Worm (Caenorhabditis elegans) whole organism, early embryonic: ENCODE results near the gene frm-8.

Experiments used
- B0310.2 ChIP-seq: sonication (generic microtip); optimal IDR thresholded peaks from 2 replicates; lab custom pipeline; 2016; ENCODE audit warnings: mild to moderate bottlenecking, missing genetic modification characterization, missing compliant biosample characterization
- F13C5.2 ChIP-seq: sonication (generic microtip); optimal IDR thresholded peaks from 2 replicates; lab custom pipeline; 2017; ENCODE audit warnings: mild to moderate bottlenecking, missing genetic modification characterization, inconsistent platforms, missing compliant biosample characterization
- aly-1 ChIP-seq: sonication (generic microtip); optimal IDR thresholded peaks from 2 replicates; lab custom pipeline; 2016; ENCODE audit warnings: missing genetic modification characterization, missing compliant biosample characterization
- ama-1 ChIP-seq: fragments of 150-350 bp; optimal IDR thresholded peaks from 2 replicates; lab custom pipeline; 2014
- ceh-13 ChIP-seq: fragments of 200-800 bp; sonication (Bioruptor generic); optimal IDR thresholded peaks from 2 replicates; lab custom pipeline; 2018; ENCODE audit warnings: mild to moderate bottlenecking, missing genetic modification characterization, missing compliant biosample characterization
- ceh-36 ChIP-seq: sonication (generic microtip); optimal IDR thresholded peaks from 2 replicates; lab custom pipeline; 2016; ENCODE audit warnings: missing genetic modification characterization, inconsistent platforms, missing compliant biosample characterization
- ets-7 ChIP-seq: sonication (generic microtip); optimal IDR thresholded peaks from 2 replicates; lab custom pipeline; 2016; ENCODE audit warnings: missing genotype, missing genetic modification characterization, missing compliant biosample characterization
- flt-1 ChIP-seq: fragments of 200-800 bp; sonication (Bioruptor generic); IDR thresholded peaks from 2 replicates; pipeline ENCODE4 v1.3.6; 2022; ENCODE audit warnings: missing genetic modification characterization, missing compliant biosample characterization
- hmbx-1 ChIP-seq: sonication (generic microtip); optimal IDR thresholded peaks from 2 replicates; lab custom pipeline; 2016; ENCODE audit warnings: mild to moderate bottlenecking, missing genetic modification characterization, missing compliant biosample characterization
- hmg-4 ChIP-seq: fragments of 200-800 bp; sonication (Bioruptor generic); optimal IDR thresholded peaks from 2 replicates; lab custom pipeline; 2018; ENCODE audit warnings: mild to moderate bottlenecking, missing genetic modification characterization, missing compliant biosample characterization
- hnd-1 ChIP-seq: sonication (generic microtip); optimal IDR thresholded peaks from 2 replicates; lab custom pipeline; 2016; ENCODE audit warnings: missing genetic modification characterization, missing compliant biosample characterization
- pes-1 ChIP-seq: fragments of 200-800 bp; sonication (Bioruptor generic); IDR thresholded peaks from 2 replicates; pipeline ENCODE4 v1.3.6; 2022; ENCODE audit warnings: missing genetic modification reagents, missing genetic modification characterization, missing compliant biosample characterization
- scrt-1 ChIP-seq: fragments of 200-800 bp; sonication (Bioruptor generic); IDR thresholded peaks from 2 replicates; pipeline ENCODE4 v1.3.6; 2022; ENCODE audit warnings: missing genetic modification characterization, missing compliant biosample characterization
- sea-1 ChIP-seq: fragments of 200-800 bp; sonication (Bioruptor generic); conservative IDR thresholded peaks from 2 replicates; pipeline ENCODE4 v1.3.6; 2022; ENCODE audit warnings: missing genetic modification characterization, missing compliant biosample characterization
- tbx-11 ChIP-seq: fragments of 200-800 bp; sonication (Bioruptor generic); IDR thresholded peaks from 2 replicates; pipeline ENCODE4 v1.3.6; 2022; ENCODE audit warnings: missing genetic modification characterization, missing compliant biosample characterization
- tbx-37 ChIP-seq: fragments of 200-800 bp; sonication (Bioruptor generic); conservative IDR thresholded peaks from 2 replicates; pipeline ENCODE4 v1.3.6; 2022; ENCODE audit warnings: missing genetic modification reagents, missing genetic modification characterization, missing compliant biosample characterization
- tra-4 ChIP-seq: sonication (generic microtip); optimal IDR thresholded peaks from 2 replicates; lab custom pipeline; 2017; ENCODE audit warnings: missing genetic modification characterization, missing compliant biosample characterization

frm-8 gene

DNA sequence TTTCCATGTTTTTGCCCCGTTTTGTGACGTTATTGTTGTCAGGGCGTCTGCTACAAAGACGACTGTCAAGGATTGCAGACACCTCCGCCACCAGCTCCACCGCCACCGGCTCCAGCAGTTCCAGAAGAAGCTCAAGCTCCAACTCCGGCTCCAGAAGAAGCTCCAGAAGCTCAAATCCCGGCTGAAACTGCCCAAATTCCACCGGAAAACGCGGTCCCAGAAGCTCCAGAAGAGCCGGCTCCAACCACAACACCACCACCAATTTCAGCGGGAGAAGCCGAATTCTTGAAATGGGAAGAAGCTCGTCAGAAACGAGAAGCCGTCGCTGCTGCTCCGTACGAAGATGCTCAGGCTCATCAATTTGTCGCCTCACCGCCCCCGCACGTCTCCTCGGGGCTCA lies 42.2 kb downstream of the frm-8 start:
- no peak for TF ChIP-seq scrt-1 (GFP tag; lab: Robert Waterston, UW)
- no peak for TF ChIP-seq ceh-13 (GFP tag; lab: Kevin White, UChicago)
- TF ChIP-seq aly-1 = no peak
- no peak for TF ChIP-seq sea-1
- no peak for TF ChIP-seq ets-7 (tag; lab: Kevin White, UChicago)
- no peak for TF ChIP-seq B0310.2 (tag; lab: Kevin White, UChicago)
- no peak for TF ChIP-seq hmbx-1 (tag; lab: Kevin White, UChicago)
- TF ChIP-seq pes-1 (GFP tag; lab: Robert Waterston, UW) = no peak
- no peak for TF ChIP-seq tbx-11
- TF ChIP-seq tbx-37 (GFP tag; lab: Robert Waterston, UW) = no peak
- no peak for TF ChIP-seq ama-1
- no peak for TF ChIP-seq ceh-36 (tag; lab: Kevin White, UChicago)
- TF ChIP-seq hnd-1 = no peak
- no peak for TF ChIP-seq F13C5.2 (tag; lab: Kevin White, UChicago)

DNA sequence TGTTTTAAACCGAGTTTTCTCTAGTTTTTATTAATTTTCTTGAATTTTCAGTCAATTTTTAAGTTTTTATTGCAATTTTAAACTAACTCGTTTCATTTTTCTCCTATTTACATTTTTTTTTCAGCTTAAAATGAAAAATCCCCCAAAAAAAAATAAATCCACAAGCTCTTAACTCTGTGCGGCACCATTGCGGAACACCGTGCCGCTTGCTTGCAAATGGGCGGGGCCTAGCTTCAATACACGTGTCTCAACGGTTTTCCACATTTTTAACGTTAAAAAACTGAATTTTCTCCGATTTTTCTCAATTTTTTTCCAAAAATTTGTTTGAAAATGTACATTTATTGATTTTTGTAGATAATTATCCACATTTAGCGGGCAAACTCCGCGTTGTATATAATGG lies 44.0 kb downstream of the frm-8 start, which contains the start of gene R148.3:
Gene R148.3, plus strand, starts transcription at position 347 of the 400 bp plus-strand sequence.
- TF ChIP-seq aly-1 (peak; percentile 68), hmg-4 (peak; percentile 44), flt-1 (GFP tag; lab: Robert Waterston, UW) (peak; percentile 69; the same call in 1 of the 2 replicates), hnd-1 (peak; percentile 64), tbx-37 (GFP tag; lab: Robert Waterston, UW) (peak; percentile 76), ama-1 (no peak), ceh-36 (tag; lab: Kevin White, UChicago) (peak; percentile 94), tra-4 (tag; lab: Kevin White, UChicago) (peak; percentile 73), ceh-13 (GFP tag; lab: Kevin White, UChicago) (peak; percentile 63), ets-7 (tag; lab: Kevin White, UChicago) (peak; percentile 56), pes-1 (GFP tag; lab: Robert Waterston, UW) (peak; percentile 82), sea-1 (peak; percentile 80; the same call in 1 of the 2 replicates), scrt-1 (GFP tag; lab: Robert Waterston, UW) (peak; percentile 82), tbx-11 (peak; percentile 73), hmbx-1 (tag; lab: Kevin White, UChicago) (peak; percentile 32), F13C5.2 (tag; lab: Kevin White, UChicago) (peak; percentile 86), B0310.2 (tag; lab: Kevin White, UChicago) (peak; percentile 58)

DNA sequence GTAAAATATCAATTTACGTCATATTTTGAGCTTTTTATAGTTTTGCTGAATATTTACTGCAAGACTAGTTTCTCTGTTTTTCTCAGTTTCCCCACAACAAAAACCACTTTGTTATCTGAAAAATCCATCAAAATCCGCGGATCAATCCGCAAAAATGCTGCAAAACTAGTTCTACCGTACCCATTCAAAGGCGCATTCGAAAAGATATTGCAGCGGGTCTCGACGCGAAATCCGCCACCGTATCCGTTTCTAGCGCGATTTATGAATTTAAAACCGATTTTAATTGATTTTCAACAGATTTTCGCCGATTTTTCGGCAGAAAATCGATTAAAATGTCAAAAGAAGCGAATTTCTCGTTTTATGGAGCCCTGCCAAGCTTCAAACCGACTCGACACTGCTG lies 47.6 kb downstream of the frm-8 start, which contains the start of gene R148.4:
Gene R148.4, plus strand, starts transcription at position 211 of the 400 bp plus-strand sequence.
- TF ChIP-seq ets-7 (tag; lab: Kevin White, UChicago) = no peak
- no peak for TF ChIP-seq hmbx-1 (tag; lab: Kevin White, UChicago)
- no peak for TF ChIP-seq hmg-4
- peak; percentile 35 for TF ChIP-seq B0310.2 (tag; lab: Kevin White, UChicago)

DNA sequence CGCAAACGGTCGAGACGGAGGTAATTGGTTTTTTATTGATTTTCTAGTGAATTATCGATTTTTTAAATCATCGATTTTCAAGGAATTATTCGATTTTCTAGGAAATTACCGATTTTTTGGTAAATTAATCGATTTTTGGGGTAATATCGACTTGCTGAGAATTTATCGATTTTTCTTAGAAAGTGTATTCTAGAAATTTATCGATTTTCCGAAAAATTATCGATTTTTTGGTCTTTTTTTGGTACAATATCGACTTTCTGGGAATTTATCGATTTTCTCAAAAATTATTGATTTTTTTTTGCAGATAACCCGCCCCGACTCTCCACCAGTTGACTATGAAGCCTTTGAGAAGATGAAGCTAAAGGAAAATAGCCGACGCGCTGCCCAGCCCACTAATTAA lies 48.4 kb downstream of the frm-8 start:
- TF ChIP-seq pes-1 (GFP tag; lab: Robert Waterston, UW) (no peak), ama-1 (no peak), hnd-1 (no peak), hmbx-1 (tag; lab: Kevin White, UChicago) (no peak), tbx-37 (GFP tag; lab: Robert Waterston, UW) (no peak), sea-1 (no peak), flt-1 (GFP tag; lab: Robert Waterston, UW) (no peak), tra-4 (tag; lab: Kevin White, UChicago) (no peak)

DNA sequence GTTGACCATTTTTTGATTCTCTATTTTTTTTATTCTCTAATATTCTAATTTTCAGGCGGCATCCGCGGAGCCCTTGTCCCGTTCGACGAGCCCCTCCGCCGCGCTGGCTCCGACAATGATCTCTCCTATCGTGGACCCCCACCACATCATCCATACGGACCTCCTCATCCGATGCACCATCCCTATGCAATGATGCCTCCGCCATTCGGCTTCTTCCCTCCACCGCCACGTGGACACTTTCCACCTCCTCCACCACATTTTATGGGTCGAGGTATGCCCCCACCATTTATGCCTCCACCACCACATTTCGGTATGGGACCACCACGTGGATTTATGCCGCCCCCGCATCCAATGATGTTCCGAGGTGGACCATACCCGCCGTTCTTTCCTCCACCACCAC lies 49.7 kb downstream of the frm-8 start:
- TF ChIP-seq F13C5.2 (tag; lab: Kevin White, UChicago) (no peak), B0310.2 (tag; lab: Kevin White, UChicago) (no peak), flt-1 (GFP tag; lab: Robert Waterston, UW) (no peak), ama-1 (no peak), ets-7 (tag; lab: Kevin White, UChicago) (no peak), pes-1 (GFP tag; lab: Robert Waterston, UW) (no peak), aly-1 (no peak), hnd-1 (no peak), scrt-1 (GFP tag; lab: Robert Waterston, UW) (no peak), hmg-4 (no peak), ceh-36 (tag; lab: Kevin White, UChicago) (no peak), hmbx-1 (tag; lab: Kevin White, UChicago) (no peak)

DNA sequence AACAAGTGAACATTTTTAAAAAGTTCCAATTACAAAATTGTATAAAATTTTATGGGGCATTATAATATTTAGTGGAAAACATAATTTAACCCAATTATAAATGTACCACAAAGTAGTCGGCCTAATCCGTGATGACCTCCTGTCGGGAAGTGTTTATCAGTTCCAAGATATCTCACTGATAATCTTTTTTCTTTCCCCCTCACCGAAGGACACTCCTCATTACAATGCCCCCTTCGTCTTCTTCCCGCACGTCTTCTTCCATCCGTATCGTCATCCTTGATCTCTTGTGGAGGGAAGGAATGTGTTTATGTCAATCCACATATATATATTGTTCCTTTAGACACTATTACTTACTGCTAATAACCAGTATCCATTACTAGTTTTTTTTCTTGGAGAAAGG lies 53.6 kb downstream of the frm-8 start, which contains the start of gene R148.5:
Gene R148.5, plus strand, starts transcription at position 331 of the 400 bp plus-strand sequence.
- TF ChIP-seq pes-1 (GFP tag; lab: Robert Waterston, UW) = no peak
- TF ChIP-seq hmg-4 = no peak
- TF ChIP-seq ceh-36 (tag; lab: Kevin White, UChicago) = no peak
- TF ChIP-seq scrt-1 (GFP tag; lab: Robert Waterston, UW) = no peak
- no peak for TF ChIP-seq F13C5.2 (tag; lab: Kevin White, UChicago)
- TF ChIP-seq aly-1 = no peak
- no peak for TF ChIP-seq ceh-13 (GFP tag; lab: Kevin White, UChicago)
- TF ChIP-seq ama-1 = no peak
- no peak for TF ChIP-seq tbx-37 (GFP tag; lab: Robert Waterston, UW)
- no peak for TF ChIP-seq flt-1 (GFP tag; lab: Robert Waterston, UW)
- TF ChIP-seq hnd-1 = no peak
- TF ChIP-seq tbx-11 = no peak
- TF ChIP-seq hmbx-1 (tag; lab: Kevin White, UChicago) = no peak
- no peak for TF ChIP-seq sea-1
- no peak for TF ChIP-seq tra-4 (tag; lab: Kevin White, UChicago)
- TF ChIP-seq B0310.2 (tag; lab: Kevin White, UChicago) = no peak
- no peak for TF ChIP-seq ets-7 (tag; lab: Kevin White, UChicago)

DNA sequence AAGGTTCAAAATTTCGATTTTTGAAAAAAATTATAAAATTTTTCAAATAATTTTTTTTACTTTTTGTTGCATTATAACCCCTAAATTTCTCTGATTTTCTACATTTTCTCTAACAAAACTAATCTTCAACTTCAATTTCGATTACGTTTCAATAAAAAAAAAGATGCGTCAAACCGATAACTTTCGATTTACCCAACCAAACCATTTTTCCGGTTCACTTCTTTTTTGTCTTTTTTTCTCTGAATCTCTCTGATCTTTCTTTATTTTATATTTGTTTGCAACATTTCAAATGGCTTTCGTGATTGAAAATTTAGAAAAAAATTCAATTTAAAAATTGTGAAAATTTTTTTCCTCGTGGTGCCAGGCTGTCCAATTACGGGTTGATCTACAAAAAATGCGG lies 55.5 kb downstream of the frm-8 start:
- TF ChIP-seq sea-1 = no peak

DNA sequence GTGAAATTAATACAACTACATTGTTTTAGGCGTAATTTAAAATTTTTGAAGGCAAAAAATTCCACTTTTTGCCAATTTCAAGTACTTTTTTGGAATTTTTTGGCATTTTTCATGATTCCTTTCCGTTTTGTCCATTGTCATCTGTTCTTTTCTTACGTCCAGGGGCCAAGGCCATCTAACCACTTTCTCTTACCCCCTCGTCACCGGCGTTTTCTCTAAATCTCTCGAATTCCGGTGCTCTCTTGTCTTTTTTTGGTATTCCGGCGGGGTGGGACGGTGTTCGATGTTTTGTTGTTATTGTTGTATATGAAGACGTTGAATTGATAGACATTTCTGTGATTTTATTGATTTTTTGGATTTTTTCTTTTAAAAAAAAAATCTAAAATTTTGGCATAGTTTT lies 57.4 kb downstream of the frm-8 start:
- TF ChIP-seq ets-7 (tag; lab: Kevin White, UChicago) = no peak
- no peak for TF ChIP-seq tra-4 (tag; lab: Kevin White, UChicago)
- TF ChIP-seq flt-1 (GFP tag; lab: Robert Waterston, UW) = no peak
- TF ChIP-seq tbx-11 = no peak
- no peak for TF ChIP-seq hmg-4
- no peak for TF ChIP-seq ama-1
- no peak for TF ChIP-seq F13C5.2 (tag; lab: Kevin White, UChicago)
- no peak for TF ChIP-seq hmbx-1 (tag; lab: Kevin White, UChicago)
- TF ChIP-seq sea-1 = no peak
- no peak for TF ChIP-seq hnd-1
- no peak for TF ChIP-seq ceh-13 (GFP tag; lab: Kevin White, UChicago)
- no peak for TF ChIP-seq aly-1
- TF ChIP-seq scrt-1 (GFP tag; lab: Robert Waterston, UW) = no peak
- no peak for TF ChIP-seq ceh-36 (tag; lab: Kevin White, UChicago)
- no peak for TF ChIP-seq pes-1 (GFP tag; lab: Robert Waterston, UW)
- no peak for TF ChIP-seq tbx-37 (GFP tag; lab: Robert Waterston, UW)
- TF ChIP-seq B0310.2 (tag; lab: Kevin White, UChicago) = no peak
